Fruit fly (Drosophila melanogaster) whole organism, prepupa: ENCODE results near the gene Fancl.
A peak's percentile ranks its signal among the peaks of the same experiment; 100 is the strongest.

Experiments
- CG16779 ChIP-seq: fragments of 200-800 bp; sonication (Bioruptor generic); optimal IDR thresholded peaks from 3 replicates; lab custom pipeline; 2017; ENCODE audit warnings: missing biosample characterization, mild to moderate bottlenecking, missing genetic modification characterization
- CG6163 ChIP-seq: fragments of 200-800 bp; sonication (Bioruptor generic); IDR thresholded peaks from 3 replicates; pipeline ENCODE4 v1.3.6; 2022; ENCODE audit warnings: missing biosample characterization, missing genetic modification characterization
- Eip78C ChIP-seq: fragments of 200-800 bp; sonication (Bioruptor generic); peaks from one replicate; lab custom pipeline; 2016; ENCODE audit warnings: missing biosample characterization, missing genetic modification characterization
- acj6 ChIP-seq: fragments of 200-800 bp; sonication (Bioruptor generic); optimal IDR thresholded peaks from 3 replicates; lab custom pipeline; 2016; ENCODE audit warnings: missing biosample characterization, missing genetic modification characterization
- pdm3 ChIP-seq: fragments of 200-800 bp; sonication (Bioruptor generic); optimal IDR thresholded peaks from 3 replicates; lab custom pipeline; 2016; ENCODE audit warnings: missing biosample characterization, missing genetic modification characterization
- svp ChIP-seq: fragments of 200-800 bp; sonication (Bioruptor generic); peaks from one replicate; lab custom pipeline; 2016; ENCODE audit warnings: missing biosample characterization, missing genetic modification characterization
- topi ChIP-seq: fragments of 200-800 bp; sonication (Bioruptor generic); optimal IDR thresholded peaks from 3 replicates; lab custom pipeline; 2016; ENCODE audit warnings: missing biosample characterization, missing genetic modification characterization
- vri ChIP-seq: fragments of 200-800 bp; sonication (Bioruptor generic); optimal IDR thresholded peaks from 3 replicates; lab custom pipeline; 2016; ENCODE audit warnings: missing biosample characterization, mild to moderate bottlenecking, missing genetic modification characterization

Fancl gene

dm6 chr3R:10024032-10024712 is 28.5 kb downstream of the Fancl start:
- TF ChIP-seq topi: no peak
- peak; percentile 48 for TF ChIP-seq svp
- TF ChIP-seq pdm3 (GFP tag; lab: Kevin White, UChicago): no peak
- no peak for TF ChIP-seq CG16779 (tag; lab: Kevin White, UChicago)
- TF ChIP-seq acj6 (GFP tag; lab: Kevin White, UChicago): no peak
- peak; percentile 56 for TF ChIP-seq vri (GFP tag; lab: Kevin White, UChicago)
- peak; percentile 45; the same call in 1 of the 3 replicates for TF ChIP-seq CG6163
- no peak for TF ChIP-seq Eip78C (GFP tag; lab: Kevin White, UChicago)
